Fruit fly (Drosophila melanogaster): ENCODE results near the gene CG32266.

The CG32266 gene

DNA sequence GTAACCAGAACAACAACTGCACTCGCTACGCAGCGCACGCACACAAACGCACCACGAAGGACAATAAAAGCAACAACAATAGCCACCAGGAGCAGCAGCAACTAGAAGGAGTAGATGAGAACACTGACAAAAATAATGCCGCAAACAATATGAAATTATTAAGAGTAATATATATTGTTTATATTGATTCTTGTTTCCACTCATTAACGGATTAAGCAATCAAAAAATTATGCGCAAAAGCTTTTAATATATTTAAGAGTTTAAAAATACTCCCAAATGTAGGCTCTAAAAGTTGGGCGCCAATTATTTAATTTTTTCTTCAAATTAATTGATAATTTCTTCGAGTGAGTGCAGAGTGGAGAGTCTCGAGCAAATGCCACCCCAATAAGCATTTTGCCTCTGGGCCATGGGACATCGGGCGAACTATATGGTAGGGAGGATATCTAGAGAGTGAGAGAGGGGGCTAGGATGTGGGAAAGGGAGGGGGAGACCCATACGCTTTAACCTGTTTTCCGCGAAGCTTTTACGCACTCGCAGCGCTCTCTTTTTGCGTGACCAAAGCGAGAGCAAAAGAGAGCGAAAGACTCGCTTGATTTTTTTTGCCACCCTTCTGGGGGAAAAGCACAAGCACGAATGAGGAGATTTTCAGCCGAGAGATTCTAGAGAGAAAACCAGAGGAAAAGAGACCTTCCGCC lies 34.3 kb downstream of the CG32266 start, which contains the start of gene Rdh (continued):
- TF ChIP-seq CG43689 (GFP tag; IDR thresholded peaks at IDR 0.05) = no peak
- no peak for TF ChIP-seq ab (GFP tag; optimal IDR thresholded peaks at IDR 0.05)
- peak; percentile 55 to 59 for TF ChIP-seq dpn (GFP tag; optimal IDR thresholded peaks at IDR 0.05)
- TF ChIP-seq unpg (GFP tag; optimal IDR thresholded peaks at IDR 0.05) = peak; percentile 80
- no peak for TF ChIP-seq CG2129 (GFP tag; IDR thresholded peaks at IDR 0.05; ENCODE audit: partially characterized antibody)
- TF ChIP-seq gsb-n (tag; optimal IDR thresholded peaks at IDR 0.05) = peak; percentile 68
- TF ChIP-seq Ravus (GFP tag; IDR thresholded peaks at IDR 0.05) = peak; percentile 23
- TF ChIP-seq Fer1 (GFP tag; optimal IDR thresholded peaks at IDR 0.05) = peak; percentile 94
- no peak for TF ChIP-seq crc (GFP tag; optimal IDR thresholded peaks at IDR 0.05)
- peak; percentile 45 for TF ChIP-seq wor (GFP tag; IDR thresholded peaks at IDR 0.05)
- TF ChIP-seq Bgb (GFP tag; IDR thresholded peaks at IDR 0.05; ENCODE audit: partially characterized antibody) = no peak
- TF ChIP-seq CG3065 (GFP tag; optimal IDR thresholded peaks at IDR 0.05) = peak; percentile 15
- peak in 1 of 2 experiments; percentile 91 for TF ChIP-seq eve (GFP tag; optimal IDR thresholded peaks at IDR 0.05)
- TF ChIP-seq CG8924 (tag; optimal IDR thresholded peaks at IDR 0.05) = peak; percentile 90
- no peak for TF ChIP-seq knrl (GFP tag; IDR thresholded peaks at IDR 0.05; ENCODE audit: partially characterized antibody)
- TF ChIP-seq tgo (GFP tag; IDR thresholded peaks at IDR 0.05) = peak; percentile 68
- peak; percentile 48; the same call in 1 of the 2 replicates for TF ChIP-seq HLH3B (GFP tag; IDR thresholded peaks at IDR 0.05)
- peak; percentile 71 for TF ChIP-seq CG18262 (tag; optimal IDR thresholded peaks at IDR 0.05)
- TF ChIP-seq CG32532 (GFP tag; IDR thresholded peaks at IDR 0.05) = peak; percentile 49; the same call in 1 of the 2 replicates
- peak; percentile 47; the same call in 1 of the 2 replicates for TF ChIP-seq E2f2 (GFP tag; IDR thresholded peaks at IDR 0.05)
- no peak for TF ChIP-seq h (optimal IDR thresholded peaks at IDR 0.05)
- TF ChIP-seq CG17359 (tag; optimal IDR thresholded peaks at IDR 0.05) = peak; percentile 79
- TF ChIP-seq disco-r (GFP tag; optimal IDR thresholded peaks at IDR 0.05) = no peak
- no peak for TF ChIP-seq p53 (GFP tag; optimal IDR thresholded peaks at IDR 0.05)
- TF ChIP-seq CG11504 (tag; optimal IDR thresholded peaks at IDR 0.05) = peak; percentile 88
- TF ChIP-seq BtbVII (GFP tag; optimal IDR thresholded peaks at IDR 0.05) = peak; percentile 85
- no peak for TF ChIP-seq dati (GFP tag; IDR thresholded peaks at IDR 0.05)
- TF ChIP-seq ewg (GFP tag; optimal IDR thresholded peaks at IDR 0.05) = peak; percentile 39
- no peak for TF ChIP-seq hth (optimal IDR thresholded peaks at IDR 0.05)
- TF ChIP-seq CG5953 (GFP tag; IDR thresholded peaks at IDR 0.05) = no peak
- peak; percentile 17 for TF ChIP-seq CG3995 (GFP tag; optimal IDR thresholded peaks at IDR 0.05)
- TF ChIP-seq CG14710 (tag; optimal IDR thresholded peaks at IDR 0.05) = peak; percentile 76
- no peak for TF ChIP-seq amos (GFP tag; IDR thresholded peaks at IDR 0.05; ENCODE audit: partially characterized antibody)
- peak; percentile 74 for TF ChIP-seq Nf-YC (tag; optimal IDR thresholded peaks at IDR 0.05)
- no peak for TF ChIP-seq Bdp1 (GFP tag; optimal IDR thresholded peaks at IDR 0.05)
- 0 out of 3 replicates have a peak, but pooled peaks have one; percentile 15 for TF ChIP-seq Opbp (GFP tag; IDR thresholded peaks at IDR 0.05; ENCODE audit: partially characterized antibody)
- peak; percentile 93 for TF ChIP-seq CG2678 (tag; optimal IDR thresholded peaks at IDR 0.05)
- no peak for TF ChIP-seq H15 (GFP tag; IDR thresholded peaks at IDR 0.05)
- TF ChIP-seq Sox102F (GFP tag; optimal IDR thresholded peaks at IDR 0.05) = peak; percentile 77
- no peak for TF ChIP-seq mld (GFP tag; IDR thresholded peaks at IDR 0.05; ENCODE audit: partially characterized antibody)
- TF ChIP-seq CG13624 (GFP tag; optimal IDR thresholded peaks at IDR 0.05) = no peak
- TF ChIP-seq sd (tag; optimal IDR thresholded peaks at IDR 0.05) = peak; percentile 39
- TF ChIP-seq Side (GFP tag; optimal IDR thresholded peaks at IDR 0.05) = no peak
- TF ChIP-seq CG9817 (tag; optimal IDR thresholded peaks at IDR 0.05) = peak; percentile 77
- TF ChIP-seq CG2199 (GFP tag; IDR thresholded peaks at IDR 0.05) = no peak
- 0 out of 2 replicates have a peak, but pooled peaks have one; percentile 20 for TF ChIP-seq CG7372 (GFP tag; IDR thresholded peaks at IDR 0.05)
- TF ChIP-seq CG9727 (GFP tag; optimal IDR thresholded peaks at IDR 0.05) = peak; percentile 85
- TF ChIP-seq CG15269 (tag; optimal IDR thresholded peaks at IDR 0.05) = peak; percentile 87
- no peak for TF ChIP-seq fd102C (GFP tag; optimal IDR thresholded peaks at IDR 0.05)

Data from whole organism, embryonic.